Fruit fly (Drosophila melanogaster): ENCODE measurements around the gene tsl.

Gene tsl

DNA sequence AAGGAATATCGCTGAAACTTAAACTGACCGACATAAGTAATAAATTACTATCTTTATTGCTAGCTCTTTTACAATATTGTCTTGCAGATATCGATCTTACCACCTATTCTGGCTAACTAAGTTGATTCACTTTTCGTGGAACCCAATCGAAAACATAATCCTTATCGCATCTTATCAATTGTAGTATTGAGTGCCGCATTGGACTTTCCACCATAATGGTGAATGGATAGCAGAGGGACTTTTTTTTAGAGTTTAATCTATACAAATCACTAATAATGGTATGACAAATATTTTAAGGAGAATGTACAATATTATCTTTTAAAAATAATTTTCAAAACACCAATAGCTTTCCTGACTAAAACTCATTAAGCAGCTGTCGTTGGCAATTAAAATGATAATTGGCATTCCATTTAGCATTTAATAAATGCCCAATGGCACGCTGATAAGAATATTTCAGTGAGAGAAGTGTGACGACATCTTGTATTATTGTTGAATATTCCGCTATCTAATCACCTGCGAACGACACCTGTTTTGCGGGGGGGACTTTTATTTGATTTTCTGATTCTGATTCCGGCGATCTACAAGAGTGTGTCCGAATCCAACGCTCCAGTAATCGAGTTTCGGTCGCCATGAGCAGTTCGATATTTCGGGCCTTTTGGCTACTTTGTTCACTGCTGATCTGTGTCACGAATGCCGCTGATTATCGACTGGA, 24.0 kb downstream of the tsl start, which contains the start of gene CG42335:
TSS of gene CG42335 (plus strand) at position 620 of the 712 bp plus-strand sequence.
- TF ChIP-seq Myc (optimal IDR thresholded peaks at IDR 0.05) (no peak), Sin3A (optimal IDR thresholded peaks at IDR 0.05) (no peak)

DNA sequence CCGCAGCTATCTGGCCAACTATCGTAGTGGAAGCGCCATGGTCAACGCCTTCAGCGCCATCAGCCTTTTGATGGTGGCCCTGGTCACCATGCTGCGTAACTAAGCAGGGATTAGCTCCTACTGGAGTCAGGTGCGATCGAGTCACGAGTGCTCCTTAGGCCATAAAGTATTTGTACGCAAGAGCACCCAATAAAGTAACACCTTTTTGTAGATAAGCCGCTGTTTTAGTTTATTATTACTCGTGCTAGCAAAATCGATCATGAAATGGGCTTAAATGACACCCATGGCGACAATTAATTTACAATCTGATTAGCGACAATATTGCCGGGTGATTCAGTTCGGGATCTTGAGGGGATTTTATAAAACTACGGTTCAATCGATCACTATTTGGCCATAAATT, 24.8 kb downstream of the tsl start:
- TF ChIP-seq Myc (optimal IDR thresholded peaks at IDR 0.05): no peak
- no peak for TF ChIP-seq h (optimal IDR thresholded peaks at IDR 0.05)
- TF ChIP-seq ttk (optimal IDR thresholded peaks at IDR 0.05): no peak
- no peak for TF ChIP-seq psq (optimal IDR thresholded peaks at IDR 0.05)
- no peak for TF ChIP-seq insv (optimal IDR thresholded peaks at IDR 0.05)
- no peak for TF ChIP-seq Sin3A (optimal IDR thresholded peaks at IDR 0.05)

DNA sequence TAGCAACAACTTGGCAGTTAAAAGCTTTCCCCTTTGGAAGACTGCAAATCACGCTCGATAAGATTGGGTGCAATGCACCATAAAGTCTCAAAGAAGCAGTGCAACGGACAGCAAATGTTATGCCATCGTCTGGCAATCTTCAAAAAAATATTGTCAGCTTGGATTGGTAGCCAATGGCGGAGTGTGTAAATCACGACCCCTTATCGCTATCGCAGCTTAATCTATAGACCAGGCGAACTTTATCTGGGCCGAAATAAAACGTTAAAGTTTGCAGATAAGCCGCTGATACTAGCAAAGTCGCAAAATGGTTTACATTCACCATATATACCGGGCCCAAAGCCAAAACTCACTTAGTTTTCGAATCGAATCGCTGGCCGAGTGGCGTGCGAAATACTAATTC, 28.4 kb downstream of the tsl start, which contains the start of gene CG31198:
TSS of gene CG31198 (plus strand) at position 351 of the 400 bp plus-strand sequence.
- TF ChIP-seq h (optimal IDR thresholded peaks at IDR 0.05) (no peak), ttk (optimal IDR thresholded peaks at IDR 0.05) (no peak), Myc (optimal IDR thresholded peaks at IDR 0.05) (no peak), Sin3A (optimal IDR thresholded peaks at IDR 0.05) (no peak), psq (optimal IDR thresholded peaks at IDR 0.05) (no peak), insv (optimal IDR thresholded peaks at IDR 0.05) (no peak)

dm6 chr3R:21753099-21753498, 29.2 kb downstream of the tsl start:
- no peak for TF ChIP-seq ttk (optimal IDR thresholded peaks at IDR 0.05)
- TF ChIP-seq psq (optimal IDR thresholded peaks at IDR 0.05): no peak
- TF ChIP-seq Sin3A (optimal IDR thresholded peaks at IDR 0.05): no peak
- no peak for TF ChIP-seq insv (optimal IDR thresholded peaks at IDR 0.05)
- TF ChIP-seq Myc (optimal IDR thresholded peaks at IDR 0.05): no peak
- TF ChIP-seq h (optimal IDR thresholded peaks at IDR 0.05): no peak

dm6 chr3R:21748954-21749920, 33.1 kb downstream of the tsl start, which contains the start of gene CG31233:
TSS of gene CG31233 (plus strand) at chr3R:21749853.
- TF ChIP-seq Myc (optimal IDR thresholded peaks at IDR 0.05) (no peak), Sin3A (optimal IDR thresholded peaks at IDR 0.05) (no peak)

DNA sequence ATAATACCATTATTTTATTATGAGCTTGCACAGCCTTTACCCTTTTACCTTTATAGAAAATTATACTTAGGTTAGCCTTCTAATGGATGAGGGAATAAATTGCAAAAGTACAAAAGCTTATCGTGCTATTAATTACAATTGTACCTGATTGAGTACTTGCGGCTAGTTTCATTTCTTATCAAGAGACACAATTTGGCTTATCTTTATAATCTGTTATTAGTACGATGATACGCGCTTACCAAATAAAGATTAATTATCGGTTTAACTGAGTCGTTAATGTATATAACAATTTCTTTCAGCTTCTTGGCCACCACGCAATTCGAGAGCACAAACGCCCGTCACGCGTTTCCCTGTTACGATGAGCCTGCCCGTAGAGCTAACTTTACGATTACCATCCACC, 36.4 kb downstream of the tsl start:
- TF ChIP-seq ttk (optimal IDR thresholded peaks at IDR 0.05) (no peak), Sin3A (optimal IDR thresholded peaks at IDR 0.05) (no peak), psq (optimal IDR thresholded peaks at IDR 0.05) (no peak), Myc (optimal IDR thresholded peaks at IDR 0.05) (no peak)

- no peak for TF ChIP-seq Myc (optimal IDR thresholded peaks at IDR 0.05)
- TF ChIP-seq Sin3A (optimal IDR thresholded peaks at IDR 0.05): no peak
- TF ChIP-seq ttk (optimal IDR thresholded peaks at IDR 0.05): no peak
- no peak for TF ChIP-seq psq (optimal IDR thresholded peaks at IDR 0.05)
- TF ChIP-seq h (optimal IDR thresholded peaks at IDR 0.05): no peak
Observed at dm6 chr3R:21744988-21745387, 37.3 kb downstream of the tsl start, which contains the start of gene CG31343. TSS of gene CG31343 (plus strand) at chr3R:21745266.

- TF ChIP-seq ttk (optimal IDR thresholded peaks at IDR 0.05) (no peak), Sin3A (optimal IDR thresholded peaks at IDR 0.05) (no peak), psq (optimal IDR thresholded peaks at IDR 0.05) (no peak), Myc (optimal IDR thresholded peaks at IDR 0.05) (no peak), h (optimal IDR thresholded peaks at IDR 0.05) (no peak), insv (optimal IDR thresholded peaks at IDR 0.05) (no peak)
Observed at dm6 chr3R:21740766-21741350, 41.5 kb downstream of the tsl start.

DNA sequence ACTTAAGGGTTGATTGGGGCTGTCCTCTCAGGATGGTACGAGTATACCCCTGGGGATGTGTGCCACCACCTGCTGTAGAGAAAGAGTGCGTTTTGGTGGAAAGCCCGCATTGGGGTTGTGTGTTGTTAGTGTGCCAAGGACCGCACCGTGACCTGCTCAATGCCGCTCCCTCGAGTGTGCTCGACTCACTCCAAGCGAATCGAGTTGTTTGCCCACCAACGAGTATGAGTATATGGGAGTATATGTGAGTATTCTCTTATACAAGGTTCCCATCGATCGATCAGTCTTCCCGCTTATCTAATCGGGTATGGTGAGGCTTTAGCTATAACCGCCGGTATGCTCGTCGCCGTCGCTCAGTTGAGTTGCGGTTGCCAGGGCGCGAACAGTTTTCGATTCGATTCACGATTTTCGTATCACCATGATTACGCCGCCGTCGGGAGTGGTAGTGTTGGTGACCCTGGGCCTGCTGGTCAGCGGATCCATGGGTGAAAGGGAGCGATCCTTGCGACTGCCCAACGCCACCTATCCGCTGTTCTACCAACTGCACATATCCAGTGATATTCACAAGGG, 42.5 kb downstream of the tsl start, which contains the start of gene CG5849:
TSS of gene CG5849 (plus strand) at position 356 of the 570 bp plus-strand sequence.
- TF ChIP-seq ttk (optimal IDR thresholded peaks at IDR 0.05) (no peak), Sin3A (optimal IDR thresholded peaks at IDR 0.05) (no peak), Myc (optimal IDR thresholded peaks at IDR 0.05) (no peak), insv (optimal IDR thresholded peaks at IDR 0.05) (no peak), psq (optimal IDR thresholded peaks at IDR 0.05) (no peak), h (optimal IDR thresholded peaks at IDR 0.05) (no peak)

dm6 chr3R:21739010-21739409, 43.3 kb downstream of the tsl start, which contains the start of gene CG34034:
TSS of gene CG34034 (minus strand) at chr3R:21739110.
- TF ChIP-seq h (optimal IDR thresholded peaks at IDR 0.05) (no peak), ttk (optimal IDR thresholded peaks at IDR 0.05) (no peak), psq (optimal IDR thresholded peaks at IDR 0.05) (no peak), insv (optimal IDR thresholded peaks at IDR 0.05) (no peak), Myc (optimal IDR thresholded peaks at IDR 0.05) (no peak), Sin3A (optimal IDR thresholded peaks at IDR 0.05) (no peak)

DNA sequence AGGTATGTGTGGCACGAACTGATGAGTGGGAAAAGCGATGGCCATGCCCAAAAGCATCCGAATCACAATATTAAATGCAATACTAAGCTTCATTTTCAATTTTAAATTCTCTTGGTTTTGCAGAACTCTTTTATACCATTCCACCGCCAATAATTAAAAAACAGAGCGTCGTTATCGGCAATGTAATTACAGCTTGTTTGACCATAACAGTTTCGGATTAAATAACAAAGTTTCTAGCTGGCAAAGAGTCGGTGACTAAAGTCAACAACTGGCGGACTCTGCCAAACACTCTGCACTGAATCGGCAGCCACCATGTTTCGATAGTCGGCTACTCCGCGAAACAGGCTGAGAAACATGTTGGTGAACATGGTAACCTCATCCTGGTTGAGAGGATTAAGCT, 45.1 kb downstream of the tsl start, which contains the start of gene CG42870:
TSS of gene CG42870 (minus strand) at position 101 of the 400 bp plus-strand sequence.
- TF ChIP-seq h (optimal IDR thresholded peaks at IDR 0.05): no peak
- TF ChIP-seq insv (optimal IDR thresholded peaks at IDR 0.05): no peak
- TF ChIP-seq Sin3A (optimal IDR thresholded peaks at IDR 0.05): no peak
- TF ChIP-seq ttk (optimal IDR thresholded peaks at IDR 0.05): no peak
- TF ChIP-seq psq (optimal IDR thresholded peaks at IDR 0.05): no peak
- no peak for TF ChIP-seq Myc (optimal IDR thresholded peaks at IDR 0.05)

Measured in Kc167 (cell line).